Worm (Caenorhabditis elegans) whole organism, young adult: ENCODE measurements around the gene spp-28.
A peak's percentile ranks its signal among the peaks of the same experiment; 100 is the strongest.

Experiments
- B0019.2 ChIP-seq: fragments of 200-800 bp; sonication (Bioruptor generic); conservative IDR thresholded peaks from 2 replicates; pipeline ENCODE4 v1.3.6; 2022; ENCODE audit warnings: missing genetic modification reagents, missing genetic modification characterization, missing compliant biosample characterization
- B0035.1 ChIP-seq: sonication (generic microtip); optimal IDR thresholded peaks from 2 replicates; lab custom pipeline; 2016; ENCODE audit warnings: missing genetic modification characterization, mild to moderate bottlenecking, missing compliant biosample characterization, missing genotype, missing genetic modification reagents
- B0261.1 ChIP-seq: sonication (generic microtip); optimal IDR thresholded peaks from 2 replicates; lab custom pipeline; 2016; ENCODE audit warnings: mild to moderate bottlenecking, missing genetic modification characterization, moderate library complexity, missing compliant biosample characterization
- D2030.7 ChIP-seq: fragments of 200-800 bp; sonication (Bioruptor generic); IDR thresholded peaks from 2 replicates; pipeline ENCODE4 v1.3.6; 2022; ENCODE audit warnings: missing genetic modification reagents, missing genetic modification characterization, missing compliant biosample characterization
- F22D6.2 ChIP-seq: sonication (generic microtip); optimal IDR thresholded peaks from 2 replicates; lab custom pipeline; 2016; ENCODE audit warnings: mild to moderate bottlenecking, missing genetic modification characterization, missing compliant biosample characterization
- F23B12.7 ChIP-seq: sonication (generic microtip); optimal IDR thresholded peaks from 2 replicates; lab custom pipeline; 2017; ENCODE audit warnings: missing genetic modification characterization, mild to moderate bottlenecking, missing compliant biosample characterization, antibody characterized with exemption, moderate library complexity; ENCODE audit not compliant: insufficient read depth
- F33H1.4 ChIP-seq: fragments of 200-800 bp; sonication (Bioruptor generic); IDR thresholded peaks from 2 replicates; pipeline ENCODE4 v1.3.6; 2022; ENCODE audit warnings: missing genetic modification reagents, missing genetic modification characterization, missing compliant biosample characterization
- F52B5.7 ChIP-seq: sonication (generic microtip); optimal IDR thresholded peaks from 2 replicates; lab custom pipeline; 2016; ENCODE audit warnings: mild to moderate bottlenecking, missing genetic modification characterization, missing compliant biosample characterization
- F57A8.1 ChIP-seq: fragments of 200-800 bp; sonication (Bioruptor generic); optimal IDR thresholded peaks from 2 replicates; lab custom pipeline; 2018; ENCODE audit warnings: mild to moderate bottlenecking, missing genetic modification characterization, moderate library complexity, missing compliant biosample characterization
- F57C9.4 ChIP-seq: sonication (generic microtip); optimal IDR thresholded peaks from 2 replicates; lab custom pipeline; 2017; ENCODE audit warnings: mild to moderate bottlenecking, missing genetic modification characterization, missing compliant biosample characterization
- K11D2.4 ChIP-seq: fragments of 200-800 bp; sonication (Bioruptor generic); IDR thresholded peaks from 2 replicates; pipeline ENCODE4 v1.3.6; 2022; ENCODE audit warnings: missing genetic modification reagents, missing genetic modification characterization, missing compliant biosample characterization
- Y79H2A.3 ChIP-seq: fragments of 200-800 bp; sonication (Bioruptor generic); conservative IDR thresholded peaks from 2 replicates; pipeline ENCODE4 v1.3.6; 2022; ENCODE audit warnings: missing genetic modification reagents, missing genetic modification characterization, missing compliant biosample characterization
- aptf-3 ChIP-seq: fragments of 200-800 bp; sonication (Bioruptor generic); IDR thresholded peaks from 2 replicates; pipeline ENCODE4 v1.3.6; 2022; ENCODE audit warnings: missing genetic modification characterization, missing compliant biosample characterization
- attf-6 ChIP-seq: fragments of 200-800 bp; sonication (Bioruptor generic); IDR thresholded peaks from 2 replicates; pipeline ENCODE4 v1.3.6; 2022; ENCODE audit warnings: missing genetic modification reagents, missing genetic modification characterization, missing compliant biosample characterization
- bed-1 ChIP-seq: fragments of 200-800 bp; sonication (Bioruptor generic); IDR thresholded peaks from 2 replicates; pipeline ENCODE4 v1.3.6; 2022; ENCODE audit warnings: missing genetic modification reagents, missing genetic modification characterization, missing compliant biosample characterization
- bed-2 ChIP-seq: fragments of 200-800 bp; sonication (Bioruptor generic); IDR thresholded peaks from 2 replicates; pipeline ENCODE4 v1.3.6; 2022; ENCODE audit warnings: missing genetic modification reagents, missing genetic modification characterization, missing compliant biosample characterization
- ccch-3 ChIP-seq: fragments of 200-800 bp; sonication (Bioruptor generic); optimal IDR thresholded peaks from 2 replicates; lab custom pipeline; 2018; ENCODE audit warnings: mild to moderate bottlenecking, missing genetic modification characterization, missing compliant biosample characterization
- ceh-100 ChIP-seq: fragments of 200-800 bp; sonication (Bioruptor generic); IDR thresholded peaks from 2 replicates; pipeline ENCODE4 v1.3.6; 2022; ENCODE audit warnings: missing genetic modification reagents, missing genetic modification characterization, missing compliant biosample characterization
- dpff-1 ChIP-seq: sonication (generic microtip); optimal IDR thresholded peaks from 2 replicates; lab custom pipeline; 2017; ENCODE audit warnings: mild to moderate bottlenecking, missing genetic modification characterization, missing compliant biosample characterization
- egl-18 ChIP-seq: fragments of 200-800 bp; sonication (Bioruptor generic); IDR thresholded peaks from 2 replicates; pipeline ENCODE4 v1.3.6; 2022; ENCODE audit warnings: missing genetic modification reagents, missing genetic modification characterization, missing compliant biosample characterization
- egrh-3 ChIP-seq: fragments of 200-800 bp; sonication (Bioruptor generic); IDR thresholded peaks from 2 replicates; pipeline ENCODE4 v1.3.6; 2022; ENCODE audit warnings: missing genetic modification reagents, missing genetic modification characterization, missing compliant biosample characterization
- ets-4 ChIP-seq: fragments of 200-800 bp; sonication (Bioruptor generic); optimal IDR thresholded peaks from 2 replicates; lab custom pipeline; 2018; ENCODE audit warnings: mild to moderate bottlenecking, missing genetic modification characterization, missing compliant biosample characterization
- hlh-26 ChIP-seq: fragments of 200-800 bp; sonication (Bioruptor generic); conservative IDR thresholded peaks from 2 replicates; pipeline ENCODE4 v1.3.6; 2022; ENCODE audit warnings: missing genetic modification reagents, missing genetic modification characterization, missing compliant biosample characterization
- hmg-20 ChIP-seq: fragments of 200-800 bp; sonication (Bioruptor generic); IDR thresholded peaks from 2 replicates; pipeline ENCODE4 v1.3.6; 2022; ENCODE audit warnings: missing genetic modification reagents, missing genetic modification characterization, missing compliant biosample characterization
- lag-1 ChIP-seq: fragments of 200-800 bp; sonication (Bioruptor generic); IDR thresholded peaks from 2 replicates; pipeline ENCODE4 v1.3.6; 2022; ENCODE audit warnings: missing genetic modification reagents, missing genetic modification characterization, missing compliant biosample characterization
- lin-26 ChIP-seq: fragments of 200-800 bp; sonication (Bioruptor generic); IDR thresholded peaks from 2 replicates; pipeline ENCODE4 v1.3.6; 2022; ENCODE audit warnings: missing genetic modification reagents, missing genetic modification characterization, missing compliant biosample characterization
- lin-35 ChIP-seq, 3 experiments: fragments of 150-350 bp in 2 of 3; sonication (generic microtip) in 1 of 3; optimal IDR thresholded peaks; 2 replicates each; lab custom pipeline; 2014 to 2018; ENCODE audit warnings: missing biosample characterization in 3 of 3, missing genetic modification characterization in 3 of 3, missing genetic modification reagents in 3 of 3
- lin-40 ChIP-seq: sonication (generic microtip); optimal IDR thresholded peaks from 2 replicates; lab custom pipeline; 2016; ENCODE audit warnings: missing genetic modification characterization, mild to moderate bottlenecking, missing compliant biosample characterization, missing genotype, missing genetic modification reagents
- lir-1 ChIP-seq: fragments of 200-800 bp; sonication (Bioruptor generic); conservative IDR thresholded peaks from 2 replicates; pipeline ENCODE4 v1.3.6; 2022; ENCODE audit warnings: missing genetic modification reagents, missing genetic modification characterization, missing compliant biosample characterization
- mxl-1 ChIP-seq: sonication (generic microtip); optimal IDR thresholded peaks from 2 replicates; lab custom pipeline; 2016; ENCODE audit warnings: missing genetic modification characterization, missing compliant biosample characterization
- nfya-1 ChIP-seq: sonication (generic microtip); optimal IDR thresholded peaks from 2 replicates; lab custom pipeline; 2017; ENCODE audit warnings: antibody characterized with exemption, missing compliant biosample characterization, missing genetic modification characterization, borderline replicate concordance; ENCODE audit not compliant: insufficient read depth
- nfya-2 ChIP-seq: fragments of 200-800 bp; sonication (Bioruptor generic); IDR thresholded peaks from 2 replicates; pipeline ENCODE4 v1.3.6; 2022; ENCODE audit warnings: missing genetic modification reagents, missing genetic modification characterization, missing compliant biosample characterization
- nhr-120 ChIP-seq: fragments of 200-800 bp; sonication (Bioruptor generic); IDR thresholded peaks from 2 replicates; pipeline ENCODE4 v1.3.6; 2022; ENCODE audit warnings: missing genetic modification characterization, missing compliant biosample characterization
- nhr-80 ChIP-seq: sonication (generic microtip); optimal IDR thresholded peaks from 2 replicates; lab custom pipeline; 2016; ENCODE audit warnings: missing genetic modification characterization, missing compliant biosample characterization
- pbrm-1 ChIP-seq: fragments of 200-800 bp; sonication (Bioruptor generic); IDR thresholded peaks from 2 replicates; pipeline ENCODE4 v1.3.6; 2022; ENCODE audit warnings: missing genetic modification reagents, missing genetic modification characterization, missing compliant biosample characterization
- rec-8 ChIP-seq, 2 experiments: sonication (generic microtip); optimal IDR thresholded peaks; 2 replicates each; lab custom pipeline; 2016; ENCODE audit warnings: mild to moderate bottlenecking in 2 of 2, missing genetic modification characterization in 2 of 2, missing genetic modification reagents in 2 of 2, missing genotype in 2 of 2, missing biosample characterization in 1 of 2, missing compliant biosample characterization in 1 of 2, moderate library complexity in 1 of 2
- repo-1 ChIP-seq: sonication (generic microtip); optimal IDR thresholded peaks from 2 replicates; lab custom pipeline; 2017; ENCODE audit warnings: mild to moderate bottlenecking, missing genetic modification characterization, missing compliant biosample characterization
- sea-2 ChIP-seq: fragments of 200-800 bp; sonication (Bioruptor generic); IDR thresholded peaks from 2 replicates; pipeline ENCODE4 v1.3.6; 2022; ENCODE audit warnings: missing genetic modification characterization, missing compliant biosample characterization
- snpc-4 ChIP-seq, 5 experiments: fragments of 150-350 bp in 1 of 5; sonication (generic microtip) in 4 of 5; optimal IDR thresholded peaks; 2 replicates each; lab custom pipeline; 2014 to 2018; ENCODE audit warnings: missing genetic modification characterization in 5 of 5, missing biosample characterization in 3 of 5, antibody characterized with exemption in 2 of 5, mild to moderate bottlenecking in 2 of 5, missing compliant biosample characterization in 2 of 5, missing genotype in 2 of 5, moderate library complexity in 2 of 5, missing genetic modification reagents in 1 of 5
- sptf-2 ChIP-seq: fragments of 200-800 bp; sonication (Bioruptor generic); optimal IDR thresholded peaks from 2 replicates; lab custom pipeline; 2018; ENCODE audit warnings: mild to moderate bottlenecking, missing genetic modification characterization, missing compliant biosample characterization
- tlf-1 ChIP-seq: fragments of 200-800 bp; sonication (Bioruptor generic); optimal IDR thresholded peaks from 2 replicates; lab custom pipeline; 2018; ENCODE audit warnings: mild to moderate bottlenecking, missing genetic modification characterization, missing compliant biosample characterization
- unc-130 ChIP-seq: sonication (generic microtip); optimal IDR thresholded peaks from 2 replicates; lab custom pipeline; 2016; ENCODE audit warnings: missing genetic modification reagents, missing genetic modification characterization, missing compliant biosample characterization
- zfh-2 ChIP-seq: fragments of 200-800 bp; sonication (Bioruptor generic); conservative IDR thresholded peaks from 2 replicates; pipeline ENCODE4 v1.3.6; 2022; ENCODE audit warnings: missing genetic modification reagents, missing genetic modification characterization, missing compliant biosample characterization
- ztf-18 ChIP-seq: sonication (generic microtip); optimal IDR thresholded peaks from 2 replicates; lab custom pipeline; 2016; ENCODE audit warnings: missing genotype, mild to moderate bottlenecking, missing genetic modification characterization, missing compliant biosample characterization
- ztf-22 ChIP-seq: fragments of 200-800 bp; sonication (Bioruptor generic); optimal IDR thresholded peaks from 2 replicates; lab custom pipeline; 2018; ENCODE audit warnings: mild to moderate bottlenecking, missing genetic modification characterization, moderate library complexity, missing compliant biosample characterization
- ztf-25 ChIP-seq: fragments of 200-800 bp; sonication (Bioruptor generic); IDR thresholded peaks from 2 replicates; pipeline ENCODE4 v1.3.6; 2022; ENCODE audit warnings: missing genetic modification reagents, missing genetic modification characterization, missing compliant biosample characterization

spp-28 gene

ce11 chrIII:4195306-4196008, 5.3 kb upstream of the spp-28 start (continued):
- TF ChIP-seq ets-4 (GFP tag; lab: Kevin White, UChicago) (peak; percentile 11), ccch-3 (GFP tag; lab: Kevin White, UChicago) (no peak), F57C9.4 (tag; lab: Kevin White, UChicago) (peak; percentile 62), zfh-2 (GFP tag; lab: Robert Waterston, UW) (no peak), F22D6.2 (no peak), F52B5.7 (tag; lab: Kevin White, UChicago) (peak; percentile 46), dpff-1 (tag; lab: Kevin White, UChicago) (peak; percentile 96), lir-1 (no peak), lin-35 (GFP tag; optimal IDR thresholded peaks at IDR 0.05; lab: Kevin White, UChicago) (peak in 1 of 3 experiments; percentile 62), nhr-120 (GFP tag; lab: Robert Waterston, UW) (peak; percentile 93), sea-2 (GFP tag; lab: Robert Waterston, UW) (no peak), snpc-4 (GFP tag; optimal IDR thresholded peaks at IDR 0.05; lab: Kevin White, UChicago) (no peak), snpc-4 (tag; optimal IDR thresholded peaks at IDR 0.05; lab: Kevin White, UChicago) (peak in 2 of 4 experiments; percentile 42 to 47), F23B12.7 (tag; lab: Kevin White, UChicago) (no peak), mxl-1 (tag; lab: Kevin White, UChicago) (peak; percentile 11), nfya-2 (GFP tag; lab: Robert Waterston, UW) (no peak), ztf-22 (GFP tag; lab: Kevin White, UChicago) (no peak), B0261.1 (tag; lab: Kevin White, UChicago) (peak; percentile 14), sptf-2 (GFP tag; lab: Kevin White, UChicago) (no peak), B0035.1 (tag; lab: Kevin White, UChicago) (no peak), B0019.2 (GFP tag; lab: Robert Waterston, UW) (no peak), unc-130 (no peak), hlh-26 (GFP tag; lab: Robert Waterston, UW) (no peak), bed-1 (no peak), ztf-18 (tag; lab: Kevin White, UChicago) (no peak), lag-1 (no peak), egrh-3 (GFP tag; lab: Robert Waterston, UW) (no peak), ztf-25 (GFP tag; lab: Robert Waterston, UW) (no peak), F57A8.1 (no peak), nhr-80 (peak; percentile 6), nfya-1 (tag; lab: Kevin White, UChicago) (no peak), egl-18 (GFP tag; lab: Robert Waterston, UW) (no peak), lin-40 (tag; lab: Kevin White, UChicago) (peak; percentile 57), tlf-1 (GFP tag; lab: Kevin White, UChicago) (peak; percentile 77), attf-6 (GFP tag; lab: Robert Waterston, UW) (0 out of 2 replicates have a peak, but pooled peaks have one; percentile 9), lin-26 (GFP tag; lab: Robert Waterston, UW) (peak; percentile 41; the same call in 1 of the 2 replicates), pbrm-1 (GFP tag; lab: Robert Waterston, UW) (peak; percentile 55; the same call in 1 of the 2 replicates), F33H1.4 (0 out of 2 replicates have a peak, but pooled peaks have one; percentile 11), hmg-20 (GFP tag; lab: Robert Waterston, UW) (peak; percentile 81), bed-2 (GFP tag; lab: Robert Waterston, UW) (no peak), rec-8 (tag; optimal IDR thresholded peaks at IDR 0.05; lab: Kevin White, UChicago) (peak in 1 of 2 experiments; percentile 29), aptf-3 (GFP tag; lab: Robert Waterston, UW) (no peak), D2030.7 (0 out of 2 replicates have a peak, but pooled peaks have one; percentile 24), repo-1 (tag; lab: Kevin White, UChicago) (peak; percentile 86), ceh-100 (GFP tag; lab: Robert Waterston, UW) (no peak; the same call in 1 of the 2 replicates), Y79H2A.3 (GFP tag; lab: Robert Waterston, UW) (no peak), K11D2.4 (peak; percentile 73)
